Fruit fly (Drosophila melanogaster) whole organism, embryonic: Measurements from ENCODE around the gene CG34398.

Experiments
- Asciz ChIP-seq: fragments of 200-800 bp; sonication (Bioruptor generic); optimal IDR thresholded peaks from 2 replicates; lab custom pipeline; 2017; ENCODE audit warnings: missing biosample characterization, mild to moderate bottlenecking, missing genetic modification characterization, missing genetic modification reagents
- Awh ChIP-seq: fragments of 200-800 bp; sonication (Bioruptor generic); IDR thresholded peaks from 2 replicates; pipeline ENCODE4, ENCODE4 v1.3.6; 2022; ENCODE audit warnings: missing biosample characterization, missing genetic modification characterization
- CG10267 ChIP-seq: fragments of 200-800 bp; sonication (Bioruptor generic); optimal IDR thresholded peaks from 2 replicates; lab custom pipeline; 2018; ENCODE audit warnings: missing biosample characterization, mild to moderate bottlenecking, missing genetic modification characterization, moderate library complexity
- CG11696 ChIP-seq: fragments of 200-800 bp; sonication (Bioruptor generic); IDR thresholded peaks from 2 replicates; pipeline ENCODE4 v1.3.6; 2022; ENCODE audit warnings: missing biosample characterization, missing genetic modification characterization
- CG12236 ChIP-seq: fragments of 200-800 bp; sonication (Bioruptor generic); optimal IDR thresholded peaks from 2 replicates; lab custom pipeline; 2016; ENCODE audit warnings: missing biosample characterization, missing genetic modification characterization
- CG13287 ChIP-seq: fragments of 200-800 bp; sonication (Bioruptor generic); IDR thresholded peaks from 2 replicates; pipeline ENCODE4 v1.3.6; 2022; ENCODE audit warnings: missing biosample characterization, missing genetic modification characterization; ENCODE audit not compliant: partially characterized antibody
- CG15073 ChIP-seq: fragments of 200-800 bp; sonication (Bioruptor generic); optimal IDR thresholded peaks from 2 replicates; lab custom pipeline; 2016; ENCODE audit warnings: missing biosample characterization, missing genetic modification characterization
- CG15514 ChIP-seq: fragments of 200-800 bp; sonication (Bioruptor generic); optimal IDR thresholded peaks from 3 replicates; lab custom pipeline; 2017; ENCODE audit warnings: missing biosample characterization, missing genetic modification characterization, mild to moderate bottlenecking, moderate library complexity, missing genetic modification reagents
- CG15601 ChIP-seq: fragments of 200-800 bp; sonication (Bioruptor generic); optimal IDR thresholded peaks from 3 replicates; lab custom pipeline; 2019; ENCODE audit warnings: missing biosample characterization, mild to moderate bottlenecking, missing genetic modification characterization, moderate library complexity
- CG17361 ChIP-seq: fragments of 200-800 bp; sonication (Bioruptor generic); IDR thresholded peaks from 3 replicates; pipeline ENCODE4 v1.3.6; 2022; ENCODE audit warnings: missing biosample characterization, missing genetic modification characterization
- CG2678 ChIP-seq: fragments of 200-800 bp; sonication (Bioruptor generic); optimal IDR thresholded peaks from 3 replicates; lab custom pipeline; 2019; ENCODE audit warnings: missing biosample characterization, mild to moderate bottlenecking, missing genetic modification characterization, moderate library complexity
- CG31224 ChIP-seq: fragments of 200-800 bp; sonication (Bioruptor generic); IDR thresholded peaks from 2 replicates; pipeline ENCODE4 v1.3.6; 2022; ENCODE audit warnings: missing biosample characterization, missing genetic modification characterization
- CG3838 ChIP-seq: fragments of 200-800 bp; sonication (Bioruptor generic); optimal IDR thresholded peaks from 3 replicates; lab custom pipeline; 2016; ENCODE audit warnings: missing biosample characterization, missing genetic modification characterization
- CG4617 ChIP-seq: fragments of 200-800 bp; sonication (Bioruptor generic); optimal IDR thresholded peaks from 3 replicates; lab custom pipeline; 2016; ENCODE audit warnings: missing biosample characterization, missing genetic modification characterization, borderline replicate concordance
- CG6272 ChIP-seq: fragments of 200-800 bp; sonication (Bioruptor generic); IDR thresholded peaks from 2 replicates; pipeline ENCODE4 v1.3.6; 2022; ENCODE audit warnings: missing biosample characterization, missing genetic modification characterization
- CG6654 ChIP-seq: fragments of 200-800 bp; sonication (Bioruptor generic); optimal IDR thresholded peaks from 2 replicates; lab custom pipeline; 2017; ENCODE audit warnings: missing biosample characterization, mild to moderate bottlenecking, missing genetic modification characterization
- CG6854 ChIP-seq: fragments of 200-800 bp; sonication (Bioruptor generic); optimal IDR thresholded peaks from 3 replicates; lab custom pipeline; 2017; ENCODE audit warnings: missing biosample characterization, mild to moderate bottlenecking, missing genetic modification characterization
- CG7963 ChIP-seq: fragments of 200-800 bp; sonication (Bioruptor generic); IDR thresholded peaks from 3 replicates; pipeline ENCODE4 v1.3.6; 2022; ENCODE audit warnings: missing biosample characterization, missing genetic modification characterization; ENCODE audit not compliant: partially characterized antibody
- CG9437 ChIP-seq: fragments of 200-800 bp; sonication (Bioruptor generic); optimal IDR thresholded peaks from 2 replicates; lab custom pipeline; 2018; ENCODE audit warnings: missing biosample characterization, mild to moderate bottlenecking, missing genetic modification characterization
- CG9727 ChIP-seq: fragments of 200-800 bp; sonication (Bioruptor generic); optimal IDR thresholded peaks from 3 replicates; lab custom pipeline; 2017; ENCODE audit warnings: missing biosample characterization, mild to moderate bottlenecking, missing genetic modification characterization
- CG9932 ChIP-seq: fragments of 200-800 bp; sonication (Bioruptor generic); IDR thresholded peaks from 2 replicates; pipeline ENCODE4 v1.3.6; 2022; ENCODE audit warnings: missing biosample characterization, missing genetic modification characterization
- Drgx ChIP-seq: fragments of 200-800 bp; sonication (Bioruptor generic); IDR thresholded peaks from 2 replicates; pipeline ENCODE4 v1.3.6; 2022; ENCODE audit warnings: missing biosample characterization, missing genetic modification characterization
- Ets65A ChIP-seq: fragments of 200-800 bp; sonication (Bioruptor generic); peaks from one replicate; lab custom pipeline; 2016; ENCODE audit warnings: missing biosample characterization, missing genetic modification characterization
- Ets97D ChIP-seq: fragments of 200-800 bp; sonication (Bioruptor generic); optimal IDR thresholded peaks from 3 replicates; lab custom pipeline; 2016; ENCODE audit warnings: missing biosample characterization, missing genetic modification characterization
- Fer3 ChIP-seq: fragments of 200-800 bp; sonication (Bioruptor generic); optimal IDR thresholded peaks from 2 replicates; lab custom pipeline; 2018; ENCODE audit warnings: missing biosample characterization, mild to moderate bottlenecking, missing genetic modification characterization, moderate library complexity
- Med ChIP-seq: fragments of 200-800 bp; sonication (Bioruptor generic); peaks from one replicate; lab custom pipeline; 2016; ENCODE audit warnings: missing biosample characterization, missing genetic modification characterization, mild to moderate bottlenecking, inconsistent platforms, moderate library complexity
- NC2β ChIP-seq: fragments of 200-800 bp; sonication (Bioruptor generic); optimal IDR thresholded peaks from 2 replicates; lab custom pipeline; 2016; ENCODE audit warnings: missing biosample characterization, missing genetic modification characterization
- Rx ChIP-seq: fragments of 200-800 bp; sonication (Bioruptor generic); IDR thresholded peaks from 2 replicates; pipeline ENCODE4 v1.3.6; 2022; ENCODE audit warnings: missing biosample characterization, missing genetic modification characterization
- Scr ChIP-seq: fragments of 200-800 bp; sonication (Bioruptor generic); IDR thresholded peaks from 2 replicates; pipeline ENCODE4 v1.3.6; 2022; ENCODE audit warnings: missing biosample characterization, missing genetic modification characterization; ENCODE audit not compliant: partially characterized antibody
- Six4 ChIP-seq: fragments of 200-800 bp; sonication (Bioruptor generic); optimal IDR thresholded peaks from 2 replicates; lab custom pipeline; 2016; ENCODE audit warnings: missing biosample characterization, missing genetic modification characterization
- Sox100B ChIP-seq: fragments of 200-800 bp; sonication (Bioruptor generic); optimal IDR thresholded peaks from 3 replicates; lab custom pipeline; 2018; ENCODE audit warnings: missing biosample characterization, mild to moderate bottlenecking, missing genetic modification characterization
- az2 ChIP-seq: fragments of 200-800 bp; sonication (Bioruptor generic); optimal IDR thresholded peaks from 3 replicates; lab custom pipeline; 2016; ENCODE audit warnings: missing biosample characterization, missing genetic modification characterization
- bsh ChIP-seq, 2 experiments: fragments of 200-800 bp; sonication (Bioruptor generic); optimal IDR thresholded peaks; 2 replicates each; lab custom pipeline; 2017 to 2018; ENCODE audit warnings: mild to moderate bottlenecking in 2 of 2, missing biosample characterization in 2 of 2, missing genetic modification characterization in 2 of 2, moderate library complexity in 1 of 2
- cato ChIP-seq: fragments of 200-800 bp; sonication (Bioruptor generic); optimal IDR thresholded peaks from 2 replicates; lab custom pipeline; 2016; ENCODE audit warnings: missing biosample characterization, missing genetic modification characterization, borderline replicate concordance
- chn ChIP-seq: fragments of 200-800 bp; sonication (Bioruptor generic); optimal IDR thresholded peaks from 2 replicates; lab custom pipeline; 2016; ENCODE audit warnings: missing biosample characterization, missing genetic modification characterization
- disco-r ChIP-seq: fragments of 200-800 bp; sonication (Bioruptor generic); optimal IDR thresholded peaks from 2 replicates; lab custom pipeline; 2016; ENCODE audit warnings: missing biosample characterization, missing genetic modification characterization
- dm ChIP-seq: fragments of 200-800 bp; sonication (Bioruptor generic); optimal IDR thresholded peaks from 3 replicates; lab custom pipeline; 2016; ENCODE audit warnings: missing biosample characterization, missing genetic modification characterization
- ems ChIP-seq: fragments of 200-800 bp; sonication (Bioruptor generic); optimal IDR thresholded peaks from 3 replicates; lab custom pipeline; 2016; ENCODE audit warnings: missing biosample characterization, missing genetic modification characterization
- ewg ChIP-seq: fragments of 200-800 bp; sonication (Bioruptor generic); optimal IDR thresholded peaks from 3 replicates; lab custom pipeline; 2017; ENCODE audit warnings: mild to moderate bottlenecking, missing biosample characterization, missing genetic modification reagents, missing genetic modification characterization
- eyg ChIP-seq: fragments of 200-800 bp; sonication (Bioruptor generic); optimal IDR thresholded peaks from 3 replicates; lab custom pipeline; 2016; ENCODE audit warnings: missing biosample characterization, missing genetic modification characterization
- fd3F ChIP-seq: fragments of 200-800 bp; sonication (Bioruptor generic); optimal IDR thresholded peaks from 2 replicates; lab custom pipeline; 2018; ENCODE audit warnings: missing biosample characterization, mild to moderate bottlenecking, missing genetic modification characterization, moderate library complexity
- jigr1 ChIP-seq: fragments of 200-800 bp; sonication (Bioruptor generic); IDR thresholded peaks from 3 replicates; pipeline ENCODE4 v1.3.6; 2022; ENCODE audit warnings: missing biosample characterization, missing genetic modification characterization
- nmo ChIP-seq: fragments of 200-800 bp; sonication (Bioruptor generic); optimal IDR thresholded peaks from 2 replicates; lab custom pipeline; 2018; ENCODE audit warnings: missing biosample characterization, mild to moderate bottlenecking, missing genetic modification characterization, moderate library complexity
- pfk ChIP-seq: fragments of 200-800 bp; sonication (Bioruptor generic); optimal IDR thresholded peaks from 2 replicates; lab custom pipeline; 2018; ENCODE audit warnings: missing biosample characterization, mild to moderate bottlenecking, missing genetic modification characterization, moderate library complexity
- repo ChIP-seq: fragments of 200-800 bp; sonication (Bioruptor generic); optimal IDR thresholded peaks from 2 replicates; lab custom pipeline; 2016; ENCODE audit warnings: missing biosample characterization, missing genetic modification characterization
- sima ChIP-seq: fragments of 200-800 bp; sonication (Bioruptor generic); optimal IDR thresholded peaks from 2 replicates; lab custom pipeline; 2016; ENCODE audit warnings: missing biosample characterization, missing genetic modification characterization
- sqz ChIP-seq: fragments of 200-800 bp; sonication (Bioruptor generic); optimal IDR thresholded peaks from 3 replicates; lab custom pipeline; 2018; ENCODE audit warnings: missing biosample characterization, mild to moderate bottlenecking, missing genetic modification characterization
- vfl ChIP-seq: fragments of 200-800 bp; sonication (Bioruptor generic); optimal IDR thresholded peaks from 2 replicates; lab custom pipeline; 2016; ENCODE audit warnings: missing biosample characterization, missing genetic modification characterization
- wdn ChIP-seq: fragments of 200-800 bp; sonication (Bioruptor generic); IDR thresholded peaks from 2 replicates; pipeline ENCODE4 v1.3.6; 2022; ENCODE audit warnings: missing biosample characterization, missing genetic modification characterization
- z ChIP-seq: fragments of 200-800 bp; sonication (Bioruptor generic); IDR thresholded peaks from 3 replicates; pipeline ENCODE4 v1.3.6; 2022; ENCODE audit warnings: missing biosample characterization, missing genetic modification characterization

Gene CG34398

dm6 chr2L:8958046-8958497 is 59.5 kb downstream of the CG34398 start (continued):
- TF ChIP-seq Scr (GFP tag; lab: Robert Waterston, UW) = no peak
- peak; percentile 96 for TF ChIP-seq CG9932 (GFP tag; lab: Robert Waterston, UW)
- peak; percentile 88 for TF ChIP-seq CG15514 (GFP tag; lab: Kevin White, UChicago)
- TF ChIP-seq wdn (GFP tag; lab: Robert Waterston, UW) = peak; percentile 94
- TF ChIP-seq dm (GFP tag; lab: Kevin White, UChicago) = peak; percentile 88
- peak; percentile 92 for TF ChIP-seq CG3838 (GFP tag; lab: Kevin White, UChicago)
- peak; percentile 59 for TF ChIP-seq CG6654
- peak; percentile 75 for TF ChIP-seq vfl (GFP tag; lab: Kevin White, UChicago)
- peak; percentile 94 for TF ChIP-seq jigr1 (GFP tag; lab: Robert Waterston, UW)
- TF ChIP-seq ems = peak; percentile 90
- TF ChIP-seq Awh (GFP tag; lab: Robert Waterston, UW) = peak; percentile 98
- peak; percentile 83 for TF ChIP-seq CG6854
- peak; percentile 92 for TF ChIP-seq z (GFP tag; lab: Robert Waterston, UW)
- TF ChIP-seq NC2β (GFP tag; lab: Kevin White, UChicago) = peak; percentile 90
- TF ChIP-seq CG2678 (tag; lab: Kevin White, UChicago) = peak; percentile 94
- TF ChIP-seq Ets97D (GFP tag; lab: Kevin White, UChicago) = peak; percentile 96
- TF ChIP-seq Six4 (GFP tag; lab: Kevin White, UChicago) = peak; percentile 93
- peak; percentile 70 for TF ChIP-seq CG15073 (GFP tag; lab: Kevin White, UChicago)
- TF ChIP-seq CG15601 (tag; lab: Kevin White, UChicago) = peak; percentile 97
- no peak for TF ChIP-seq CG7963 (GFP tag; lab: Robert Waterston, UW)
- TF ChIP-seq Rx (GFP tag; lab: Robert Waterston, UW) = peak; percentile 94
- TF ChIP-seq repo (GFP tag; lab: Kevin White, UChicago) = peak; percentile 86
- peak; percentile 91 for TF ChIP-seq CG31224 (GFP tag; lab: Robert Waterston, UW)
- peak; percentile 83 for TF ChIP-seq fd3F (GFP tag; lab: Kevin White, UChicago)
- TF ChIP-seq Drgx (GFP tag; lab: Robert Waterston, UW) = peak; percentile 97
- TF ChIP-seq chn (GFP tag; lab: Kevin White, UChicago) = peak; percentile 93
- TF ChIP-seq bsh (GFP tag; optimal IDR thresholded peaks at IDR 0.05; lab: Kevin White, UChicago) = peak; percentile 69 to 98
- peak; percentile 94 for TF ChIP-seq CG10267 (tag; lab: Kevin White, UChicago)
- peak; percentile 47 for TF ChIP-seq sqz (GFP tag; lab: Kevin White, UChicago)
- TF ChIP-seq Fer3 (tag; lab: Kevin White, UChicago) = peak; percentile 86
- TF ChIP-seq CG9437 (GFP tag; lab: Kevin White, UChicago) = peak; percentile 78
- peak; percentile 81 for TF ChIP-seq ewg
- TF ChIP-seq eyg (GFP tag; lab: Kevin White, UChicago) = peak; percentile 80
- TF ChIP-seq pfk = peak; percentile 37
- TF ChIP-seq CG11696 (GFP tag; lab: Robert Waterston, UW) = peak; percentile 92
- peak; percentile 97 for TF ChIP-seq CG6272
- TF ChIP-seq cato (GFP tag; lab: Kevin White, UChicago) = peak; percentile 87
- TF ChIP-seq Med = peak; percentile 96
- TF ChIP-seq Sox100B (GFP tag; lab: Kevin White, UChicago) = peak; percentile 88
- TF ChIP-seq Ets65A (GFP tag; lab: Kevin White, UChicago) = peak; percentile 94
- peak; percentile 98 for TF ChIP-seq az2 (GFP tag; lab: Kevin White, UChicago)
- peak; percentile 79 for TF ChIP-seq CG4617 (GFP tag; lab: Kevin White, UChicago)
- peak; percentile 94 for TF ChIP-seq nmo (GFP tag; lab: Kevin White, UChicago)
- peak; percentile 68 for TF ChIP-seq disco-r
- peak; percentile 96 for TF ChIP-seq CG9727 (GFP tag; lab: Kevin White, UChicago)
- peak; percentile 45; the same call in 1 of the 2 replicates for TF ChIP-seq CG13287 (GFP tag; lab: Robert Waterston, UW)
- TF ChIP-seq Asciz (GFP tag; lab: Kevin White, UChicago) = peak; percentile 89
- peak; percentile 83 for TF ChIP-seq sima
- peak; percentile 87 for TF ChIP-seq CG17361 (GFP tag; lab: Robert Waterston, UW)
- TF ChIP-seq CG12236 = peak; percentile 93
